Worm (Caenorhabditis elegans) whole organism, L4 larva: ENCODE data around the gene F26G1.9.

ENCODE experiments used
- D1046.2 ChIP-seq: fragments of 200-800 bp; sonication (Bioruptor generic); IDR thresholded peaks from 2 replicates; pipeline ENCODE4 v1.3.6; 2022; ENCODE audit warnings: missing genetic modification characterization, missing compliant biosample characterization
- F10B5.3 ChIP-seq: sonication (generic microtip); optimal IDR thresholded peaks from 2 replicates; lab custom pipeline; 2016; ENCODE audit warnings: mild to moderate bottlenecking, missing genetic modification characterization, missing compliant biosample characterization
- T20F7.1 ChIP-seq: fragments of 200-800 bp; sonication (Bioruptor generic); optimal IDR thresholded peaks from 2 replicates; lab custom pipeline; 2018; ENCODE audit warnings: mild to moderate bottlenecking, missing genetic modification characterization, missing compliant biosample characterization
- T26A8.4 ChIP-seq: fragments of 200-800 bp; sonication (Bioruptor generic); IDR thresholded peaks from 2 replicates; pipeline ENCODE4 v1.3.6; 2022; ENCODE audit warnings: missing genetic modification characterization, missing compliant biosample characterization
- Y48G9A.11 ChIP-seq: fragments of 200-800 bp; sonication (Bioruptor generic); IDR thresholded peaks from 2 replicates; pipeline ENCODE4 v1.3.6; 2022; ENCODE audit warnings: missing genetic modification reagents, missing genetic modification characterization, missing compliant biosample characterization
- Y75B8A.6 ChIP-seq: fragments of 200-800 bp; sonication (Bioruptor generic); IDR thresholded peaks from 2 replicates; pipeline ENCODE4 v1.3.6; 2022; ENCODE audit warnings: missing genetic modification reagents, missing genetic modification characterization, missing compliant biosample characterization
- ama-1 ChIP-seq: fragments of 150-350 bp; optimal IDR thresholded peaks from 2 replicates; lab custom pipeline; 2014; ENCODE audit warnings: inconsistent platforms, mixed read lengths
- arid-1 ChIP-seq: fragments of 200-800 bp; sonication (Bioruptor generic); conservative IDR thresholded peaks from 2 replicates; pipeline ENCODE4 v1.3.6; 2022; ENCODE audit warnings: missing genetic modification reagents, missing genetic modification characterization, missing compliant biosample characterization
- cey-2 ChIP-seq: sonication (generic microtip); optimal IDR thresholded peaks from 3 replicates; lab custom pipeline; 2017; ENCODE audit warnings: missing genetic modification characterization, mild to moderate bottlenecking, missing compliant biosample characterization, antibody characterized with exemption, borderline replicate concordance; ENCODE audit not compliant: insufficient read depth
- ctbp-1 ChIP-seq: fragments of 200-800 bp; sonication (Bioruptor generic); IDR thresholded peaks from 2 replicates; pipeline ENCODE4 v1.3.6; 2022; ENCODE audit warnings: missing genetic modification reagents, missing genetic modification characterization, missing compliant biosample characterization
- daf-12 ChIP-seq: fragments of 150-350 bp; optimal IDR thresholded peaks from 2 replicates; lab custom pipeline; 2014; ENCODE audit warnings: missing biosample characterization, missing genetic modification reagents, missing genetic modification characterization
- daf-16 ChIP-seq, 3 experiments: sonication (generic microtip); optimal IDR thresholded peaks; 2 replicates each; lab custom pipeline; 2016 to 2017; ENCODE audit warnings: missing genetic modification characterization in 3 of 3, missing genetic modification reagents in 3 of 3, mild to moderate bottlenecking in 2 of 3, missing compliant biosample characterization in 2 of 3, missing biosample characterization in 1 of 3, moderate library complexity in 1 of 3
- dve-1 ChIP-seq: sonication (generic microtip); optimal IDR thresholded peaks from 2 replicates; lab custom pipeline; 2017; ENCODE audit warnings: antibody characterized with exemption, mild to moderate bottlenecking, missing genetic modification characterization, missing compliant biosample characterization; ENCODE audit not compliant: insufficient read depth
- gei-8 ChIP-seq: fragments of 200-800 bp; sonication (Bioruptor generic); optimal IDR thresholded peaks from 2 replicates; lab custom pipeline; 2018; ENCODE audit warnings: mild to moderate bottlenecking, missing genetic modification characterization, missing compliant biosample characterization
- hlh-11 ChIP-seq: fragments of 200-800 bp; sonication (Bioruptor generic); optimal IDR thresholded peaks from 2 replicates; lab custom pipeline; 2018; ENCODE audit warnings: mild to moderate bottlenecking, missing genetic modification characterization, missing compliant biosample characterization
- hlh-30 ChIP-seq: sonication (generic microtip); optimal IDR thresholded peaks from 2 replicates; lab custom pipeline; 2017; ENCODE audit warnings: antibody characterized with exemption, mild to moderate bottlenecking, missing genetic modification characterization, missing compliant biosample characterization; ENCODE audit not compliant: insufficient read depth
- hmg-1.1 ChIP-seq: fragments of 200-800 bp; sonication (Bioruptor generic); IDR thresholded peaks from 2 replicates; pipeline ENCODE4 v1.3.6; 2022; ENCODE audit warnings: missing genetic modification reagents, missing genetic modification characterization, missing compliant biosample characterization
- jun-1 ChIP-seq: fragments of 150-350 bp; optimal IDR thresholded peaks from 2 replicates; lab custom pipeline; 2014; ENCODE audit warnings: missing biosample characterization, missing genetic modification reagents, missing genetic modification characterization
- lin-1 ChIP-seq: fragments of 200-800 bp; sonication (Bioruptor generic); IDR thresholded peaks from 2 replicates; pipeline ENCODE4 v1.3.6; 2022; ENCODE audit warnings: missing genetic modification reagents, missing genetic modification characterization, missing compliant biosample characterization
- lin-13 ChIP-seq: fragments of 150-350 bp; optimal IDR thresholded peaks from 2 replicates; lab custom pipeline; 2014; ENCODE audit warnings: missing biosample characterization, missing genetic modification reagents, missing genetic modification characterization
- lin-38 ChIP-seq: fragments of 200-800 bp; sonication (Bioruptor generic); IDR thresholded peaks from 2 replicates; pipeline ENCODE4 v1.3.6; 2022; ENCODE audit warnings: missing genetic modification reagents, missing genetic modification characterization, missing compliant biosample characterization
- lsy-2 ChIP-seq, 2 experiments: fragments of 150-350 bp in 1 of 2; sonication (generic microtip) in 1 of 2; optimal IDR thresholded peaks; 2 replicates each; lab custom pipeline; 2014 to 2017; ENCODE audit warnings: missing biosample characterization in 2 of 2, missing genetic modification characterization in 2 of 2
- mdl-1 ChIP-seq, 2 experiments: fragments of 150-350 bp in 1 of 2; sonication (generic microtip) in 1 of 2; optimal IDR thresholded peaks; 2 replicates each; lab custom pipeline; 2014 to 2017; ENCODE audit warnings: missing biosample characterization in 2 of 2, missing genetic modification characterization in 2 of 2
- mdt-29 ChIP-seq: fragments of 200-800 bp; sonication (Bioruptor generic); IDR thresholded peaks from 2 replicates; pipeline ENCODE4 v1.3.6; 2022; ENCODE audit warnings: missing genetic modification reagents, missing genetic modification characterization, missing compliant biosample characterization
- mep-1 ChIP-seq: fragments of 150-350 bp; sonication (generic microtip); optimal IDR thresholded peaks from 3 replicates; lab custom pipeline; 2014; ENCODE audit warnings: missing biosample characterization, missing genetic modification characterization
- mes-2 ChIP-seq: sonication (generic microtip); optimal IDR thresholded peaks from 2 replicates; lab custom pipeline; 2016; ENCODE audit warnings: missing genotype, mild to moderate bottlenecking, missing genetic modification characterization, missing compliant biosample characterization; ENCODE audit not compliant: poor library complexity, severe bottlenecking
- mxl-3 ChIP-seq: fragments of 200-800 bp; sonication (Bioruptor generic); optimal IDR thresholded peaks from 2 replicates; lab custom pipeline; 2018; ENCODE audit warnings: mild to moderate bottlenecking, missing genetic modification characterization, missing compliant biosample characterization
- nhr-102 ChIP-seq: sonication (generic microtip); optimal IDR thresholded peaks from 2 replicates; lab custom pipeline; 2016; ENCODE audit warnings: mild to moderate bottlenecking, missing genetic modification characterization, moderate library complexity, missing compliant biosample characterization
- nhr-42 ChIP-seq: fragments of 200-800 bp; sonication (Bioruptor generic); IDR thresholded peaks from 2 replicates; pipeline ENCODE4 v1.3.6; 2022; ENCODE audit warnings: missing genetic modification characterization, missing compliant biosample characterization
- nhr-48 ChIP-seq: sonication (generic microtip); optimal IDR thresholded peaks from 2 replicates; lab custom pipeline; 2016; ENCODE audit warnings: mild to moderate bottlenecking, missing genetic modification characterization, missing compliant biosample characterization
- nhr-6 ChIP-seq: fragments of 150-350 bp; optimal IDR thresholded peaks from 2 replicates; lab custom pipeline; 2014; ENCODE audit warnings: missing biosample characterization, missing genetic modification characterization
- nhr-77 ChIP-seq: fragments of 150-350 bp; optimal IDR thresholded peaks from 2 replicates; lab custom pipeline; 2014; ENCODE audit warnings: missing biosample characterization, missing genetic modification characterization
- pqm-1 ChIP-seq: sonication (generic microtip); optimal IDR thresholded peaks from 2 replicates; lab custom pipeline; 2017; ENCODE audit warnings: missing biosample characterization, missing genetic modification characterization
- saeg-2 ChIP-seq: fragments of 200-800 bp; sonication (Bioruptor generic); IDR thresholded peaks from 2 replicates; pipeline ENCODE4 v1.3.6; 2022; ENCODE audit warnings: missing genetic modification reagents, missing genetic modification characterization, missing compliant biosample characterization
- sdz-12 ChIP-seq: fragments of 200-800 bp; sonication (Bioruptor generic); optimal IDR thresholded peaks from 2 replicates; lab custom pipeline; 2018; ENCODE audit warnings: mild to moderate bottlenecking, missing genetic modification characterization, missing compliant biosample characterization
- set-16 ChIP-seq: fragments of 200-800 bp; sonication (Bioruptor generic); IDR thresholded peaks from 2 replicates; pipeline ENCODE4 v1.3.6; 2022; ENCODE audit warnings: missing genetic modification reagents, missing genetic modification characterization, missing compliant biosample characterization
- snpc-4 ChIP-seq: fragments of 150-350 bp; optimal IDR thresholded peaks from 2 replicates; lab custom pipeline; 2014; ENCODE audit warnings: missing biosample characterization, missing genetic modification characterization
- spr-1 ChIP-seq: sonication (generic microtip); optimal IDR thresholded peaks from 2 replicates; lab custom pipeline; 2016; ENCODE audit warnings: mild to moderate bottlenecking, missing genetic modification characterization, missing compliant biosample characterization
- tag-97 ChIP-seq: fragments of 200-800 bp; sonication (Bioruptor generic); IDR thresholded peaks from 2 replicates; pipeline ENCODE4 v1.3.6; 2022; ENCODE audit warnings: missing genetic modification characterization, missing compliant biosample characterization
- unc-130 ChIP-seq: sonication (generic microtip); optimal IDR thresholded peaks from 2 replicates; lab custom pipeline; 2016; ENCODE audit warnings: missing genetic modification reagents, missing genetic modification characterization, missing compliant biosample characterization
- unc-62 ChIP-seq, 3 experiments: fragments of 150-350 bp in 1 of 3; sonication (generic microtip); optimal IDR thresholded peaks in 2 of 3; peaks in 1 of 3; 1 replicate in 1 of 3; 2 replicates in 2 of 3; lab custom pipeline; 2014 to 2017; ENCODE audit warnings: missing biosample characterization in 3 of 3, missing genetic modification characterization in 3 of 3, missing genetic modification reagents in 3 of 3, missing genotype in 1 of 3
- vab-7 ChIP-seq: fragments of 200-800 bp; sonication (Bioruptor generic); IDR thresholded peaks from 2 replicates; pipeline ENCODE4 v1.3.6; 2022; ENCODE audit warnings: missing genetic modification reagents, missing genetic modification characterization, missing compliant biosample characterization
- zag-1 ChIP-seq: fragments of 150-350 bp; optimal IDR thresholded peaks from 2 replicates; lab custom pipeline; 2014; ENCODE audit warnings: missing biosample characterization, missing genetic modification characterization
- zfp-3 ChIP-seq: fragments of 200-800 bp; sonication (Bioruptor generic); conservative IDR thresholded peaks from 2 replicates; pipeline ENCODE4 v1.3.6; 2022; ENCODE audit warnings: missing genetic modification reagents, missing genetic modification characterization, missing compliant biosample characterization
- zip-11 ChIP-seq: fragments of 200-800 bp; sonication (Bioruptor generic); IDR thresholded peaks from 2 replicates; pipeline ENCODE4 v1.3.6; 2022; ENCODE audit warnings: missing genetic modification characterization, missing compliant biosample characterization
- ztf-11 ChIP-seq: fragments of 150-350 bp; optimal IDR thresholded peaks from 2 replicates; lab custom pipeline; 2014; ENCODE audit warnings: missing biosample characterization, missing genetic modification characterization

Gene F26G1.9

DNA sequence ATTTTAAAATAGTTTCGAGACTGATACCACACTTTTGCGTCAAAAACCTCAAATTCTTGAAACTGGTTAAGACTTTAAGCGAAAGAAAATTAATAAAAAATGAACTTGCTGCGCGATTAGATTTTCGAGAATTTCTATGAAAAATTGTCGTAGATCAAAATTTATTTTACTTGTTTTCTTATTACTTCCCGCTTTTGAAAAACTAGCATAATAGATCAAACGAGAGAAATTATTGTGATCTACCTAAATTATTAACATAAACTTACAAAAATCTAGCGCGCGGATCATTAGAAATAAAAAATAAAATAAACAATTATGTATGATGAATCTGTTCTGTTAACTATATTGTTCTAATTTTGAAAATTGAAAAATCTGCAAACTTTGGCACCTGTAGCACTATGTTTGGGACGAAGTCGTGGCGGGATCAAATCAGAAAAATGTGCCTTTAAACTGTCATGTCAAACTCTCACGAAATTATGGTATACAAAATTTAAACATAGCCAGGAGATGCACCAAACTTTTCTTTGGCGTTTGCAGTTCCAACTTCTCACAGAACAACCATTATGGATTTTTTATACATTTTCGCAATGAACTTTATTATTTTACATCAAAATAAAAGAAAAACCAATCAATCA lies 46.9 kb downstream of the F26G1.9 start:
- TF ChIP-seq daf-16 (GFP tag; optimal IDR thresholded peaks at IDR 0.05; lab: Kevin White, UChicago) (no peak), daf-16 (tag; optimal IDR thresholded peaks at IDR 0.05; lab: Kevin White, UChicago) (peak; percentile 16), jun-1 (no peak), mdt-29 (GFP tag; lab: Robert Waterston, UW) (no peak), vab-7 (no peak), lin-1 (GFP tag; lab: Robert Waterston, UW) (no peak), Y48G9A.11 (GFP tag; lab: Robert Waterston, UW) (no peak), mes-2 (tag; lab: Kevin White, UChicago) (no peak), daf-12 (no peak), set-16 (GFP tag; lab: Robert Waterston, UW) (no peak), lsy-2 (tag; optimal IDR thresholded peaks at IDR 0.05; lab: Kevin White, UChicago) (no peak), ctbp-1 (GFP tag; lab: Robert Waterston, UW) (no peak), nhr-102 (tag; lab: Kevin White, UChicago) (no peak), D1046.2 (GFP tag; lab: Robert Waterston, UW) (no peak), lin-13 (GFP tag; lab: Kevin White, UChicago) (no peak), nhr-6 (tag; lab: Kevin White, UChicago) (no peak), F10B5.3 (no peak), mep-1 (tag; lab: Kevin White, UChicago) (no peak), mxl-3 (GFP tag; lab: Kevin White, UChicago) (no peak), zip-11 (GFP tag; lab: Robert Waterston, UW) (no peak), dve-1 (peak; percentile 47), cey-2 (no peak), spr-1 (tag; lab: Kevin White, UChicago) (no peak), ama-1 (peak; percentile 75), arid-1 (no peak), snpc-4 (no peak), T26A8.4 (GFP tag; lab: Robert Waterston, UW) (0 out of 2 replicates have a peak, but pooled peaks have one; percentile 23), unc-62 (GFP tag; optimal IDR thresholded peaks at IDR 0.05 in 1 of 2; lab: Kevin White, UChicago) (peak in 1 of 2 experiments; percentile 69), unc-62 (tag; optimal IDR thresholded peaks at IDR 0.05; lab: Kevin White, UChicago) (no peak), ztf-11 (no peak)

- TF ChIP-seq lin-38 (GFP tag; lab: Robert Waterston, UW) (no peak), lin-13 (GFP tag; lab: Kevin White, UChicago) (no peak), tag-97 (no peak), lsy-2 (tag; optimal IDR thresholded peaks at IDR 0.05; lab: Kevin White, UChicago) (peak in 1 of 2 experiments; percentile 28), mep-1 (tag; lab: Kevin White, UChicago) (peak; percentile 0), T20F7.1 (GFP tag; lab: Kevin White, UChicago) (no peak), zfp-3 (GFP tag; lab: Robert Waterston, UW) (no peak), nhr-42 (GFP tag; lab: Robert Waterston, UW) (no peak), hmg-1.1 (GFP tag; lab: Robert Waterston, UW) (0 out of 2 replicates have a peak, but pooled peaks have one; percentile 39), hlh-11 (tag; lab: Kevin White, UChicago) (peak; percentile 42), gei-8 (no peak), saeg-2 (no peak), mxl-3 (GFP tag; lab: Kevin White, UChicago) (peak; percentile 69), nhr-6 (tag; lab: Kevin White, UChicago) (peak; percentile 3), mdl-1 (tag; optimal IDR thresholded peaks at IDR 0.05; lab: Kevin White, UChicago) (peak; percentile 30 to 84), daf-12 (no peak), pqm-1 (tag; lab: Kevin White, UChicago) (no peak), daf-16 (GFP tag; optimal IDR thresholded peaks at IDR 0.05; lab: Kevin White, UChicago) (no peak), daf-16 (tag; optimal IDR thresholded peaks at IDR 0.05; lab: Kevin White, UChicago) (peak; percentile 29), dve-1 (peak; percentile 36), Y75B8A.6 (GFP tag; lab: Robert Waterston, UW) (no peak), unc-62 (GFP tag; optimal IDR thresholded peaks at IDR 0.05 in 1 of 2; lab: Kevin White, UChicago) (peak in 1 of 2 experiments; percentile 59), unc-62 (tag; optimal IDR thresholded peaks at IDR 0.05; lab: Kevin White, UChicago) (no peak), zag-1 (no peak), sdz-12 (GFP tag; lab: Kevin White, UChicago) (no peak), unc-130 (GFP tag; lab: Kevin White, UChicago) (no peak), mes-2 (tag; lab: Kevin White, UChicago) (peak; percentile 31), nhr-48 (tag; lab: Kevin White, UChicago) (no peak), nhr-77 (tag; lab: Kevin White, UChicago) (no peak), hlh-30 (tag; lab: Kevin White, UChicago) (peak; percentile 83)
Observed at ce11 chrII:4726120-4726519, 47.7 kb downstream of the F26G1.9 start, which contains the start of gene F10G7.10. Gene F10G7.10, minus strand, starts transcription at chrII:4726264.
